Worm (Caenorhabditis elegans) whole organism, L4/young adult: ENCODE measurements around the gene srh-52.

Experiments used
- W03F9.2 ChIP-seq: fragments of 150-350 bp; optimal IDR thresholded peaks from 2 replicates; lab custom pipeline; 2014; ENCODE audit warnings: missing biosample characterization, missing genetic modification characterization
- dao-5 ChIP-seq: sonication (generic microtip); optimal IDR thresholded peaks from 2 replicates; lab custom pipeline; 2016; ENCODE audit warnings: missing genotype, missing genetic modification characterization, moderate library complexity, missing compliant biosample characterization
- him-1 ChIP-seq: sonication (generic microtip); optimal IDR thresholded peaks from 2 replicates; lab custom pipeline; 2016; ENCODE audit warnings: missing genotype, missing genetic modification reagents, missing genetic modification characterization, missing compliant biosample characterization

ce11 chrV:15423601-15424000 is 47.5 kb upstream of the srh-52 start, which contains the start of gene fbxa-104:
- no peak for TF ChIP-seq dao-5
- TF ChIP-seq W03F9.2 (tag; lab: Kevin White, UChicago) = no peak
- no peak for TF ChIP-seq him-1 (tag; lab: Kevin White, UChicago)
